Fruit fly (Drosophila melanogaster) whole organism, prepupa: ENCODE results near the gene Neurl4.

ENCODE experiments used
- CG15336 ChIP-seq: fragments of 200-800 bp; sonication (Bioruptor generic); IDR thresholded peaks from 2 replicates; pipeline ENCODE4 v1.3.6; 2022; ENCODE audit warnings: missing biosample characterization, missing genetic modification characterization
- Sox102F ChIP-seq: fragments of 200-800 bp; sonication (Bioruptor generic); optimal IDR thresholded peaks from 2 replicates; lab custom pipeline; 2016; ENCODE audit warnings: missing biosample characterization, mild to moderate bottlenecking, missing genetic modification characterization

dm6 chr3L:14086225-14086624 lies 36.5 kb upstream of the Neurl4 start:
- no peak for TF ChIP-seq Sox102F
- no peak for TF ChIP-seq CG15336 (GFP tag; lab: Robert Waterston, UW)
